Worm (Caenorhabditis elegans) whole organism, L4 larva: ENCODE measurements around the gene eol-1.

Experiments used
- D1046.2 ChIP-seq: fragments of 200-800 bp; sonication (Bioruptor generic); IDR thresholded peaks from 2 replicates; pipeline ENCODE4 v1.3.6; 2022; ENCODE audit warnings: missing genetic modification characterization, missing compliant biosample characterization
- F10B5.3 ChIP-seq: sonication (generic microtip); optimal IDR thresholded peaks from 2 replicates; lab custom pipeline; 2016; ENCODE audit warnings: mild to moderate bottlenecking, missing genetic modification characterization, missing compliant biosample characterization
- F49E8.2 ChIP-seq: sonication (generic microtip); optimal IDR thresholded peaks from 2 replicates; lab custom pipeline; 2016; ENCODE audit warnings: missing compliant biosample characterization, mild to moderate bottlenecking, missing genetic modification characterization, borderline replicate concordance
- T20F7.1 ChIP-seq: fragments of 200-800 bp; sonication (Bioruptor generic); optimal IDR thresholded peaks from 2 replicates; lab custom pipeline; 2018; ENCODE audit warnings: mild to moderate bottlenecking, missing genetic modification characterization, missing compliant biosample characterization
- Y105C5A.15 ChIP-seq: fragments of 200-800 bp; sonication (Bioruptor generic); IDR thresholded peaks from 2 replicates; pipeline ENCODE4 v1.3.6; 2022; ENCODE audit warnings: missing genetic modification characterization, missing compliant biosample characterization
- ZK546.5 ChIP-seq, 2 experiments: sonication (generic microtip); optimal IDR thresholded peaks; 2 replicates each; lab custom pipeline; 2017; ENCODE audit warnings: missing biosample characterization in 2 of 2, missing genetic modification characterization in 2 of 2
- aha-1 ChIP-seq: fragments of 150-350 bp; peaks from one replicate; lab custom pipeline; 2014; ENCODE audit warnings: missing biosample characterization, missing genetic modification characterization
- ama-1 ChIP-seq: fragments of 150-350 bp; optimal IDR thresholded peaks from 2 replicates; lab custom pipeline; 2014; ENCODE audit warnings: inconsistent platforms, mixed read lengths
- arid-1 ChIP-seq: fragments of 200-800 bp; sonication (Bioruptor generic); conservative IDR thresholded peaks from 2 replicates; pipeline ENCODE4 v1.3.6; 2022; ENCODE audit warnings: missing genetic modification reagents, missing genetic modification characterization, missing compliant biosample characterization
- ceh-44 ChIP-seq: fragments of 200-800 bp; sonication (Bioruptor generic); IDR thresholded peaks from 2 replicates; pipeline ENCODE4 v1.3.6; 2022; ENCODE audit warnings: missing genetic modification reagents, missing genetic modification characterization, missing compliant biosample characterization
- ceh-82 ChIP-seq: sonication (generic microtip); optimal IDR thresholded peaks from 2 replicates; lab custom pipeline; 2017; ENCODE audit warnings: missing biosample characterization, missing genetic modification characterization
- daf-12 ChIP-seq: fragments of 150-350 bp; optimal IDR thresholded peaks from 2 replicates; lab custom pipeline; 2014; ENCODE audit warnings: missing biosample characterization, missing genetic modification reagents, missing genetic modification characterization
- daf-16 ChIP-seq, 3 experiments: sonication (generic microtip); optimal IDR thresholded peaks; 2 replicates each; lab custom pipeline; 2016 to 2017; ENCODE audit warnings: missing genetic modification characterization in 3 of 3, missing genetic modification reagents in 3 of 3, mild to moderate bottlenecking in 2 of 3, missing compliant biosample characterization in 2 of 3, missing biosample characterization in 1 of 3, moderate library complexity in 1 of 3
- daf-19 ChIP-seq: fragments of 200-800 bp; sonication (Bioruptor generic); conservative IDR thresholded peaks from 2 replicates; pipeline ENCODE4 v1.3.6; 2022; ENCODE audit warnings: missing genetic modification characterization, missing compliant biosample characterization
- dmd-6 ChIP-seq: fragments of 200-800 bp; sonication (Bioruptor generic); IDR thresholded peaks from 2 replicates; pipeline ENCODE4 v1.3.6; 2022; ENCODE audit warnings: missing genetic modification reagents, missing genetic modification characterization, missing compliant biosample characterization
- gei-8 ChIP-seq: fragments of 200-800 bp; sonication (Bioruptor generic); optimal IDR thresholded peaks from 2 replicates; lab custom pipeline; 2018; ENCODE audit warnings: mild to moderate bottlenecking, missing genetic modification characterization, missing compliant biosample characterization
- hif-1 ChIP-seq, 2 experiments: sonication (generic microtip); optimal IDR thresholded peaks; 2 replicates each; lab custom pipeline; 2016 to 2017; ENCODE audit warnings: missing compliant biosample characterization in 2 of 2, missing genetic modification characterization in 2 of 2, missing genetic modification reagents in 2 of 2, missing genotype in 2 of 2, mild to moderate bottlenecking in 1 of 2
- hlh-30 ChIP-seq: sonication (generic microtip); optimal IDR thresholded peaks from 2 replicates; lab custom pipeline; 2017; ENCODE audit warnings: antibody characterized with exemption, mild to moderate bottlenecking, missing genetic modification characterization, missing compliant biosample characterization; ENCODE audit not compliant: insufficient read depth
- hmg-1.1 ChIP-seq: fragments of 200-800 bp; sonication (Bioruptor generic); IDR thresholded peaks from 2 replicates; pipeline ENCODE4 v1.3.6; 2022; ENCODE audit warnings: missing genetic modification reagents, missing genetic modification characterization, missing compliant biosample characterization
- lin-29 ChIP-seq: fragments of 200-800 bp; sonication (Bioruptor generic); IDR thresholded peaks from 2 replicates; pipeline ENCODE4 v1.3.6; 2022; ENCODE audit warnings: missing genetic modification reagents, missing genetic modification characterization, missing compliant biosample characterization
- madf-9 ChIP-seq: fragments of 200-800 bp; sonication (Bioruptor generic); conservative IDR thresholded peaks from 2 replicates; pipeline ENCODE4 v1.3.6; 2022; ENCODE audit warnings: missing genetic modification reagents, missing genetic modification characterization, missing compliant biosample characterization
- mdl-1 ChIP-seq, 2 experiments: fragments of 150-350 bp in 1 of 2; sonication (generic microtip) in 1 of 2; optimal IDR thresholded peaks; 2 replicates each; lab custom pipeline; 2014 to 2017; ENCODE audit warnings: missing biosample characterization in 2 of 2, missing genetic modification characterization in 2 of 2
- mep-1 ChIP-seq: fragments of 150-350 bp; sonication (generic microtip); optimal IDR thresholded peaks from 3 replicates; lab custom pipeline; 2014; ENCODE audit warnings: missing biosample characterization, missing genetic modification characterization
- mes-2 ChIP-seq: sonication (generic microtip); optimal IDR thresholded peaks from 2 replicates; lab custom pipeline; 2016; ENCODE audit warnings: missing genotype, mild to moderate bottlenecking, missing genetic modification characterization, missing compliant biosample characterization; ENCODE audit not compliant: poor library complexity, severe bottlenecking
- nhr-237 ChIP-seq: sonication (generic microtip); optimal IDR thresholded peaks from 2 replicates; lab custom pipeline; 2017; ENCODE audit warnings: missing biosample characterization, missing genetic modification characterization
- nhr-28 ChIP-seq: fragments of 150-350 bp; optimal IDR thresholded peaks from 2 replicates; lab custom pipeline; 2014; ENCODE audit warnings: missing biosample characterization, missing genetic modification characterization
- nhr-41 ChIP-seq: fragments of 200-800 bp; sonication (Bioruptor generic); IDR thresholded peaks from 2 replicates; pipeline ENCODE4 v1.3.6; 2022; ENCODE audit warnings: missing genetic modification reagents, missing genetic modification characterization, missing compliant biosample characterization
- nhr-76 ChIP-seq: fragments of 150-350 bp; optimal IDR thresholded peaks from 2 replicates; lab custom pipeline; 2014; ENCODE audit warnings: missing biosample characterization, missing genetic modification characterization
- pha-4 ChIP-seq, 2 experiments: fragments of 150-350 bp in 1 of 2; fragments of 200-800 bp in 1 of 2; sonication (Bioruptor generic) in 1 of 2; IDR thresholded peaks in 1 of 2; optimal IDR thresholded peaks in 1 of 2; 2 replicates each; pipeline versions ENCODE4 v1.3.6 to Lab custom; 2014 to 2022; ENCODE audit warnings: missing genetic modification characterization in 2 of 2, missing genetic modification reagents in 2 of 2, missing biosample characterization in 1 of 2, missing compliant biosample characterization in 1 of 2
- php-3 ChIP-seq: fragments of 200-800 bp; sonication (Bioruptor generic); IDR thresholded peaks from 2 replicates; pipeline ENCODE4 v1.3.6; 2022; ENCODE audit warnings: missing genetic modification reagents, missing genetic modification characterization, missing compliant biosample characterization
- saeg-2 ChIP-seq: fragments of 200-800 bp; sonication (Bioruptor generic); IDR thresholded peaks from 2 replicates; pipeline ENCODE4 v1.3.6; 2022; ENCODE audit warnings: missing genetic modification reagents, missing genetic modification characterization, missing compliant biosample characterization
- set-16 ChIP-seq: fragments of 200-800 bp; sonication (Bioruptor generic); IDR thresholded peaks from 2 replicates; pipeline ENCODE4 v1.3.6; 2022; ENCODE audit warnings: missing genetic modification reagents, missing genetic modification characterization, missing compliant biosample characterization
- skn-1 ChIP-seq: fragments of 150-350 bp; optimal IDR thresholded peaks from 2 replicates; lab custom pipeline; 2014; ENCODE audit warnings: missing biosample characterization, missing genetic modification characterization
- snpc-1.2 ChIP-seq: fragments of 200-800 bp; sonication (Bioruptor generic); IDR thresholded peaks from 2 replicates; pipeline ENCODE4 v1.3.6; 2022; ENCODE audit warnings: missing genetic modification reagents, missing genetic modification characterization, missing compliant biosample characterization
- spr-1 ChIP-seq: sonication (generic microtip); optimal IDR thresholded peaks from 2 replicates; lab custom pipeline; 2016; ENCODE audit warnings: mild to moderate bottlenecking, missing genetic modification characterization, missing compliant biosample characterization
- tra-1 ChIP-seq: fragments of 200-800 bp; sonication (Bioruptor generic); IDR thresholded peaks from 2 replicates; pipeline ENCODE4 v1.3.6; 2022; ENCODE audit warnings: missing genetic modification reagents, missing genetic modification characterization, missing compliant biosample characterization
- unc-39 ChIP-seq: sonication (generic microtip); optimal IDR thresholded peaks from 2 replicates; lab custom pipeline; 2017; ENCODE audit warnings: missing biosample characterization, missing genetic modification characterization
- unc-62 ChIP-seq, 3 experiments: fragments of 150-350 bp in 1 of 3; sonication (generic microtip); optimal IDR thresholded peaks in 2 of 3; peaks in 1 of 3; 1 replicate in 1 of 3; 2 replicates in 2 of 3; lab custom pipeline; 2014 to 2017; ENCODE audit warnings: missing biosample characterization in 3 of 3, missing genetic modification characterization in 3 of 3, missing genetic modification reagents in 3 of 3, missing genotype in 1 of 3
- zfp-2 ChIP-seq: sonication (generic microtip); optimal IDR thresholded peaks from 2 replicates; lab custom pipeline; 2016; ENCODE audit warnings: mild to moderate bottlenecking, missing genetic modification characterization, missing compliant biosample characterization
- zfp-3 ChIP-seq: fragments of 200-800 bp; sonication (Bioruptor generic); conservative IDR thresholded peaks from 2 replicates; pipeline ENCODE4 v1.3.6; 2022; ENCODE audit warnings: missing genetic modification reagents, missing genetic modification characterization, missing compliant biosample characterization
- zip-11 ChIP-seq: fragments of 200-800 bp; sonication (Bioruptor generic); IDR thresholded peaks from 2 replicates; pipeline ENCODE4 v1.3.6; 2022; ENCODE audit warnings: missing genetic modification characterization, missing compliant biosample characterization
- ztf-11 ChIP-seq: fragments of 150-350 bp; optimal IDR thresholded peaks from 2 replicates; lab custom pipeline; 2014; ENCODE audit warnings: missing biosample characterization, missing genetic modification characterization
- ztf-7 ChIP-seq: fragments of 150-350 bp; optimal IDR thresholded peaks from 2 replicates; lab custom pipeline; 2014; ENCODE audit warnings: missing biosample characterization, missing genetic modification characterization

Gene eol-1

DNA sequence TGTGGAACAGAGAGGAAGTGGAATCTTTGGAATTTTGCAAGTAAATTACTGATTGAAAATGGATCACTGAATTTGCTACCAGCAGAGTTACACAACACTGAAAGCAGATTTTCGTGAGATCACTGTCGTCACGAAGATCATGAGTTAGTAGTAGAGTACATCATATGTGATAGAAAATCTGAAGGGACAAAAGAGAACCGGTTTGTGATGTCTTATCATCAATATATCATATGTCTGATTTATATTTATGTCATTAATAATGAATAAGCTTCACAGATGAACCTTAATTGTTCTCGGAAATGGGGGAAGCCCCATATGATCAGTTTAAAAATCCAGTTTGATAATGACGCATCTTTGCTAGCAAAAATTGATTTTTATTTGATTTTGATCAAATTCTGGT lies 44.7 kb downstream of the eol-1 start:
- TF ChIP-seq gei-8 (GFP tag; lab: Kevin White, UChicago): no peak
- TF ChIP-seq aha-1: peak; percentile 23
- TF ChIP-seq hlh-30 (tag; lab: Kevin White, UChicago): peak; percentile 70
- TF ChIP-seq pha-4 (GFP tag; IDR thresholded peaks at IDR 0.05; lab: Robert Waterston, UW): no peak
- TF ChIP-seq pha-4 (tag; optimal IDR thresholded peaks at IDR 0.05; lab: Kevin White, UChicago): no peak
- no peak for TF ChIP-seq ztf-7
- TF ChIP-seq nhr-28 (tag; lab: Kevin White, UChicago): peak; percentile 33
- TF ChIP-seq mdl-1 (tag; optimal IDR thresholded peaks at IDR 0.05; lab: Kevin White, UChicago): peak in 1 of 2 experiments; percentile 44
- TF ChIP-seq zfp-2 (tag; lab: Kevin White, UChicago): no peak
- no peak for TF ChIP-seq daf-16 (GFP tag; optimal IDR thresholded peaks at IDR 0.05; lab: Kevin White, UChicago)
- TF ChIP-seq daf-16 (tag; optimal IDR thresholded peaks at IDR 0.05; lab: Kevin White, UChicago): no peak
- TF ChIP-seq F10B5.3: no peak
- TF ChIP-seq T20F7.1 (GFP tag; lab: Kevin White, UChicago): no peak
- no peak for TF ChIP-seq php-3 (GFP tag; lab: Robert Waterston, UW)

- no peak for TF ChIP-seq ZK546.5 (tag; optimal IDR thresholded peaks at IDR 0.05; lab: Kevin White, UChicago)
- TF ChIP-seq T20F7.1 (GFP tag; lab: Kevin White, UChicago): no peak
- TF ChIP-seq Y105C5A.15: no peak
- no peak for TF ChIP-seq madf-9 (GFP tag; lab: Robert Waterston, UW)
- no peak for TF ChIP-seq dmd-6
- no peak for TF ChIP-seq pha-4 (GFP tag; IDR thresholded peaks at IDR 0.05; lab: Robert Waterston, UW)
- no peak for TF ChIP-seq pha-4 (tag; optimal IDR thresholded peaks at IDR 0.05; lab: Kevin White, UChicago)
- TF ChIP-seq zip-11 (GFP tag; lab: Robert Waterston, UW): no peak
- TF ChIP-seq hmg-1.1 (GFP tag; lab: Robert Waterston, UW): no peak
- TF ChIP-seq skn-1 (tag; lab: Kevin White, UChicago): no peak
- no peak for TF ChIP-seq mdl-1 (tag; optimal IDR thresholded peaks at IDR 0.05; lab: Kevin White, UChicago)
- no peak for TF ChIP-seq snpc-1.2
- TF ChIP-seq arid-1 (GFP tag; lab: Robert Waterston, UW): no peak
Observed at ce11 chrV:13935423-13935822, 45.3 kb downstream of the eol-1 start.

DNA sequence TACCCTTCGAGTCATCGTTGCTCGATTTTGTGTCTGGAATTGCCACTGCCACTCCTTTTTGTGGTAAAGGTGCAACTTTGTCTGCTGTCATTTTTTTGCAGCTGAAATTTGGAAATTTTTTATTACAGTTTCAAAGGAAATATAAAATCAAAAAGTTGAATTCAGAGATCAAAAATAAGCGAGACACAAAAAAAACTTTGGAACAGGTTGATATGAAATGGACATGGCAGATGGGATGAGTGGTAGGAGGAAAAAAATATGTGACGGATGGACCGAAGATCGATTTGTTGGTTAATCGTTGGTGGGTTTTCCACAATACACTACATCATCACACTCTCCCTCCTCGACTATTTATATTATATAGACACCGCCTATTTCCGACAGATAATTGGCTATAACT lies 46.2 kb downstream of the eol-1 start, which contains the start of gene R10D12.1:
Gene R10D12.1 (minus strand): TSS at position 101 of the 400 bp plus-strand sequence.
- peak; percentile 7 for TF ChIP-seq hlh-30 (tag; lab: Kevin White, UChicago)
- TF ChIP-seq saeg-2 (GFP tag; lab: Robert Waterston, UW): no peak
- no peak for TF ChIP-seq unc-39 (tag; lab: Kevin White, UChicago)
- no peak for TF ChIP-seq spr-1 (tag; lab: Kevin White, UChicago)
- TF ChIP-seq mes-2 (tag; lab: Kevin White, UChicago): no peak
- no peak for TF ChIP-seq ztf-11 (tag; lab: Kevin White, UChicago)
- TF ChIP-seq mep-1 (tag; lab: Kevin White, UChicago): no peak
- TF ChIP-seq daf-19: no peak
- no peak for TF ChIP-seq ceh-82 (tag; lab: Kevin White, UChicago)
- TF ChIP-seq nhr-76 (tag; lab: Kevin White, UChicago): no peak
- peak; percentile 19 for TF ChIP-seq nhr-28 (tag; lab: Kevin White, UChicago)
- TF ChIP-seq lin-29 (GFP tag; lab: Robert Waterston, UW): no peak

DNA sequence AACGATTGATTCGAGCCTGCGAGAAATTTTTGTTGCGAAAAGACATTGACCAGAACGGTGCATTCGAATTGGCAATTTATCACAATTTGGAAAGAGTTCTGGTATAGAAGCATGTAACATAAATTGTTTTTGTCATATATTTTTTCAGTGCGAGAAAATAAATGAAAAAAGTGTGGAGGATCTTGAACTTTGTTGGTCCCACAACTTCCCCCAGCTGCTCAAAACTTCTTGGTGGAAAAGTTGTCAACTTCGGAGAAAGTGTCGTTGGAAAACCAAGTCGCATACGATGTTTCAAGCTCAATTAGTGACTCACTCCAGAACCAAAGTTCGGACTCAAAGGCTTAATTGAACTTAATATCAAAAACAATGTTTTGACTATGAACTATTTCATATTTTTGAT lies 48.8 kb downstream of the eol-1 start:
- no peak for TF ChIP-seq ceh-44 (GFP tag; lab: Robert Waterston, UW)
- TF ChIP-seq aha-1: peak; percentile 94
- no peak for TF ChIP-seq D1046.2 (GFP tag; lab: Robert Waterston, UW)
- no peak for TF ChIP-seq hif-1 (tag; optimal IDR thresholded peaks at IDR 0.05; lab: Kevin White, UChicago)
- TF ChIP-seq gei-8 (GFP tag; lab: Kevin White, UChicago): no peak
- no peak for TF ChIP-seq ama-1
- TF ChIP-seq tra-1: no peak
- TF ChIP-seq set-16: no peak
- TF ChIP-seq unc-62 (GFP tag; optimal IDR thresholded peaks at IDR 0.05 in 1 of 2; lab: Kevin White, UChicago): peak in 1 of 2 experiments; percentile 34
- TF ChIP-seq unc-62 (tag; optimal IDR thresholded peaks at IDR 0.05; lab: Kevin White, UChicago): no peak
- no peak for TF ChIP-seq nhr-237 (tag; lab: Kevin White, UChicago)
- no peak for TF ChIP-seq zfp-3 (GFP tag; lab: Robert Waterston, UW)
- TF ChIP-seq lin-29 (GFP tag; lab: Robert Waterston, UW): no peak
- no peak for TF ChIP-seq daf-12 (tag; lab: Kevin White, UChicago)
- no peak for TF ChIP-seq nhr-41
- TF ChIP-seq F49E8.2 (tag; lab: Kevin White, UChicago): no peak
- TF ChIP-seq Y105C5A.15: no peak
- TF ChIP-seq, all 104 proteins: peak for 2
